Worm (Caenorhabditis elegans): ENCODE results near the gene clic-1.

The clic-1 gene

ce11 chrV:7774143-7774595 lies 39.5 kb upstream of the clic-1 start, which contains the start of gene grl-10:
grl-10 (plus strand) TSS chrV:7774545.
- peak; percentile 11 for TF ChIP-seq ceh-27 (GFP tag; optimal IDR thresholded peaks at IDR 0.05)
- no peak for TF ChIP-seq lin-54 (GFP tag; optimal IDR thresholded peaks at IDR 0.05)

- TF ChIP-seq F33H1.4 (GFP tag; IDR thresholded peaks at IDR 0.05) (peak; percentile 57), xnd-1 (tag; optimal IDR thresholded peaks at IDR 0.05) (peak; percentile 20), ceh-79 (tag; optimal IDR thresholded peaks at IDR 0.05) (no peak), lsl-1 (GFP tag; optimal IDR thresholded peaks at IDR 0.05) (peak; percentile 71), F22D6.2 (tag; optimal IDR thresholded peaks at IDR 0.05) (no peak)
Observed at ce11 chrV:7773647-7774046, 38.9 kb upstream of the clic-1 start.

ce11 chrV:7770961-7771360 lies 36.2 kb upstream of the clic-1 start, which contains the start of gene frpr-3:
frpr-3 (plus strand) TSS chrV:7771261.
- no peak for TF ChIP-seq B0035.1 (tag; optimal IDR thresholded peaks at IDR 0.05)
- TF ChIP-seq ccch-3 (GFP tag; optimal IDR thresholded peaks at IDR 0.05) = no peak
- no peak for TF ChIP-seq madf-6 (GFP tag; IDR thresholded peaks at IDR 0.05)
- no peak for TF ChIP-seq cebp-2 (GFP tag; IDR thresholded peaks at IDR 0.05)
- no peak for TF ChIP-seq ceh-27 (GFP tag; optimal IDR thresholded peaks at IDR 0.05)
- no peak for TF ChIP-seq egl-44 (GFP tag; IDR thresholded peaks at IDR 0.05)
- TF ChIP-seq cebp-1 (GFP tag; IDR thresholded peaks at IDR 0.05) = no peak
- TF ChIP-seq cebp-1 (tag; optimal IDR thresholded peaks at IDR 0.05) = no peak
- TF ChIP-seq efl-1 (GFP tag; optimal IDR thresholded peaks at IDR 0.05) = no peak
- no peak for TF ChIP-seq zfh-2 (GFP tag; conservative IDR thresholded peaks at IDR 0.05)
- TF ChIP-seq snpc-3.4 (tag; optimal IDR thresholded peaks at IDR 0.05) = no peak

DNA sequence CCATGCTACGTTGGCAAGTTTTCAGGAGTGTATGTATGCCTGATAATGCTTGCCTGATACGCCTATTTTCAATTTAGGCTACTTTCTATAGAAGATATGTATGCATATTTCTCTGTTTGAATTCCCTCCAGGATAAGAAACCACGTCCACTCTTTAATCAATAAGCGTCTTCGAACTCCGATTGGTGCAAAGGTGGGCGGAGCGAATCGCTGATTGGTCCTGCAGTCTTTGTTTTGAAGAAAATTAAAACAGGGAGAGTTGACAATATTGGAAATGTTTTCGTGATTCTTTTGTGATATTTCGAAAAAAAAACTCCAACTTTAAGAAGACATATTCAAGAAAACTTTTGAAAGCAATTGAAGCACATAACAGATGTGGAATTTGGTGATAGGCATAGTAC lies 27.2 kb upstream of the clic-1 start:
- no peak for TF ChIP-seq pha-4 (tag; optimal IDR thresholded peaks at IDR 0.05)
- no peak for TF ChIP-seq ztf-26 (tag; optimal IDR thresholded peaks at IDR 0.05)
- 0 out of 2 replicates have a peak, but pooled peaks have one; percentile 1 for TF ChIP-seq Y53G8AR.9 (GFP tag; conservative IDR thresholded peaks at IDR 0.05)
- no peak for TF ChIP-seq nhr-120 (GFP tag; IDR thresholded peaks at IDR 0.05)
- no peak for TF ChIP-seq nfya-2 (GFP tag; IDR thresholded peaks at IDR 0.05)

DNA sequence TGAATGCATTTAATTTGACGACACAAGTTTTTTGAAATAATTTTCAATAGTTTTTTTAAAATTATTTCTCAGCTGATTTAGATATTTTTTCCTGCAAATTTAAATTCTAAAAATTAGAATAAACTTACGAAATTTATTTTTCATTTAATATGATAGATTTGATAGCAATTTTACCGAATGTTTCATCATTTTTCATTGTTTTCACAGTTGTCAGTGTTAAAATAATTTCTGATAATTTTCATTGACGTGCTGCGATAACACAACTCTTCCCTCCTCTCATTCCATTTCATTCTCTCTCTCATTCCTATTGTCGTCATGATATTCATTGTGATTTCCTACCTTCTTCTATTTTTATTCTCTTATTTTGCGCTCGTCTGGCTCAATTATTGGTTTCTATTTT lies 25.5 kb upstream of the clic-1 start, which contains the start of gene hint-3:
Gene hint-3, plus strand, starts transcription at position 301 of the 400 bp plus-strand sequence.
- no peak for TF ChIP-seq T26A5.8 (tag; optimal IDR thresholded peaks at IDR 0.05)
- peak; percentile 28 for TF ChIP-seq nhr-80 (tag; optimal IDR thresholded peaks at IDR 0.05)

ce11 chrV:7759270-7759669 lies 24.6 kb upstream of the clic-1 start:
- no peak for TF ChIP-seq tbx-9 (tag; optimal IDR thresholded peaks at IDR 0.05; ENCODE audit: borderline replicate concordance)
- TF ChIP-seq nhr-179 (tag; optimal IDR thresholded peaks at IDR 0.05) = no peak
- TF ChIP-seq F22D6.2 (tag; optimal IDR thresholded peaks at IDR 0.05) = no peak
- peak; percentile 44 for TF ChIP-seq ceh-27 (GFP tag; optimal IDR thresholded peaks at IDR 0.05)
- TF ChIP-seq K12H6.12 (tag; optimal IDR thresholded peaks at IDR 0.05) = peak; percentile 73
- no peak for TF ChIP-seq F57A8.1 (GFP tag; optimal IDR thresholded peaks at IDR 0.05)
- TF ChIP-seq akir-1 (GFP tag; optimal IDR thresholded peaks at IDR 0.05) = no peak
- no peak for TF ChIP-seq nfyb-1 (GFP tag; IDR thresholded peaks at IDR 0.05)
- TF ChIP-seq lin-54 (GFP tag; optimal IDR thresholded peaks at IDR 0.05) = no peak
- peak in 1 of 3 experiments; percentile 5 for TF ChIP-seq lin-35 (GFP tag; optimal IDR thresholded peaks at IDR 0.05)
- TF ChIP-seq ceh-79 (tag; optimal IDR thresholded peaks at IDR 0.05) = no peak
- no peak for TF ChIP-seq rec-8 (tag; optimal IDR thresholded peaks at IDR 0.05)
- TF ChIP-seq lin-40 (tag; optimal IDR thresholded peaks at IDR 0.05) = peak; percentile 33
- peak; percentile 61 for TF ChIP-seq somi-1 (GFP tag; optimal IDR thresholded peaks at IDR 0.05)
- no peak for TF ChIP-seq ZK185.1 (tag; optimal IDR thresholded peaks at IDR 0.05; ENCODE audit: poor library complexity, severe bottlenecking)
- TF ChIP-seq B0019.2 (GFP tag; conservative IDR thresholded peaks at IDR 0.05) = no peak
- TF ChIP-seq Y67H2A.10 (GFP tag; conservative IDR thresholded peaks at IDR 0.05) = no peak
